Worm (Caenorhabditis elegans): Measurements from ENCODE around the gene glb-32.
A peak's percentile ranks its signal among the peaks of the same experiment; 100 is the strongest.

- TF ChIP-seq nhr-11 (tag; optimal IDR thresholded peaks at IDR 0.05) (no peak), nhr-25 (tag; optimal IDR thresholded peaks at IDR 0.05) (peak; percentile 29), zag-1 (tag; optimal IDR thresholded peaks at IDR 0.05) (no peak), ama-1 (optimal IDR thresholded peaks at IDR 0.05) (no peak), nhr-12 (tag; optimal IDR thresholded peaks at IDR 0.05) (no peak), sma-3 (GFP tag; optimal IDR thresholded peaks at IDR 0.05) (no peak), nhr-77 (tag; optimal IDR thresholded peaks at IDR 0.05) (no peak), elt-1 (tag; optimal IDR thresholded peaks at IDR 0.05) (no peak)
Measured at ce11 chrV:5110684-5111083, 21.3 kb upstream of the glb-32 start, which contains the start of gene ugt-63.

Data from whole organism, L2 larva.